Worm (Caenorhabditis elegans): ENCODE results near the gene F57G4.10.

DNA sequence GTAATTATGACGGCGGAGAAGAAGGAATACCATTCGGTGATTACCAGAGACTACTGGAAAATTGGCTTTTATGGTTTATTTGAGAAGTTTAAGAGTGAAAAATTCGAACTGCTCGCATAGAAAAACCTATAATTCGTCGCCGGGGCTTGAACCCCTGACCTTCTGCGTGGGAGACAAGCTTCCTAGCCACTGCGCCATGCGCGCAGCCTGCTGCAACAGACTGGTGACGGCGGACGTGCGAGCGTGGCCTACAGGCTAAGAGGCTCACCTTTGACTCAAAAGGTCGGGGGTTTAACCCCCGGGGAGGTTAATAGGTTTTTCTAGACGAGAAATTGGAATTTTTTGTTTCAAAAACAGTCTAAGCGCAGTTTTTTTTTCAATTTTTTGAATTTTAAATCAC, 35.7 kb downstream of the F57G4.10 start:
- TF ChIP-seq snpc-4 (GFP tag; optimal IDR thresholded peaks at IDR 0.05) (no peak), snpc-4 (tag; optimal IDR thresholded peaks at IDR 0.05) (no peak), pha-4 (tag; optimal IDR thresholded peaks at IDR 0.05) (no peak), K12H6.12 (tag; optimal IDR thresholded peaks at IDR 0.05) (no peak), ets-4 (GFP tag; optimal IDR thresholded peaks at IDR 0.05) (no peak), F39B2.1 (GFP tag; IDR thresholded peaks at IDR 0.05) (no peak), ama-1 (optimal IDR thresholded peaks at IDR 0.05) (no peak), ama-1 (GFP tag; optimal IDR thresholded peaks at IDR 0.05) (no peak)
